Worm (Caenorhabditis elegans) whole organism, mixed stage, embryonic: ENCODE measurements around the gene F26F4.8.

Source experiments
- elt-1 ChIP-seq: sonication (generic microtip); optimal IDR thresholded peaks from 2 replicates; lab custom pipeline; 2017; ENCODE audit warnings: missing genetic modification characterization, mild to moderate bottlenecking, missing compliant biosample characterization, antibody characterized with exemption, moderate library complexity, borderline replicate concordance; ENCODE audit not compliant: insufficient read depth
- elt-3 ChIP-seq: fragments of 150-350 bp; optimal IDR thresholded peaks from 2 replicates; lab custom pipeline; 2014; ENCODE audit warnings: missing biosample characterization, missing genetic modification characterization
- nhr-76 ChIP-seq: sonication (generic microtip); optimal IDR thresholded peaks from 2 replicates; lab custom pipeline; 2017; ENCODE audit warnings: missing biosample characterization, missing genetic modification characterization
- snpc-4 ChIP-seq: fragments of 150-350 bp; optimal IDR thresholded peaks from 2 replicates; lab custom pipeline; 2014; ENCODE audit warnings: missing biosample characterization, missing genetic modification characterization
- zip-8 ChIP-seq: fragments of 150-350 bp; optimal IDR thresholded peaks from 2 replicates; lab custom pipeline; 2014; ENCODE audit warnings: missing biosample characterization, missing genetic modification characterization

DNA sequence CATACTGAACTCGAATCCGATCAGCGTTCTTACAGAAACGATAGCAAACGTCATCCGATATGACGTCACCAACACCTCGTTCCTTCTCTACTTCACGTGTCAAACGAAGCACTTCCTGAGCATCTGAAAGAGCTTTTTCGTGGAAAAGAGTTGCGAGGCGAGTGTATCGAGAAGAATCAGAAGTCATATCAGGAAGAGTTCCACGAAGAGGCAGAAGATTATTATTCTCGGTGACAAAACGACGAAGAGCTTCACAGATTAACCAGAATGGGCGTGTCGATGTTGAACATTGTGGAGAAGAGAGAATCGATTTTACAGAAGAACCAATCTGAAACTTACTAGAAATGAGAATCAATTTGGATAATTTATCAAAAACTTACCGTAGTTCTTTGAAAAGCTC is 13.6 kb upstream of the F26F4.8 start:
- TF ChIP-seq elt-1 (tag; lab: Kevin White, UChicago) (no peak), snpc-4 (no peak), zip-8 (tag; lab: Kevin White, UChicago) (no peak), nhr-76 (tag; lab: Kevin White, UChicago) (no peak), elt-3 (tag; lab: Kevin White, UChicago) (no peak)
